Comparison of ENCODE assay signal across 2 worm cellular contexts in the genomic region with DNA sequence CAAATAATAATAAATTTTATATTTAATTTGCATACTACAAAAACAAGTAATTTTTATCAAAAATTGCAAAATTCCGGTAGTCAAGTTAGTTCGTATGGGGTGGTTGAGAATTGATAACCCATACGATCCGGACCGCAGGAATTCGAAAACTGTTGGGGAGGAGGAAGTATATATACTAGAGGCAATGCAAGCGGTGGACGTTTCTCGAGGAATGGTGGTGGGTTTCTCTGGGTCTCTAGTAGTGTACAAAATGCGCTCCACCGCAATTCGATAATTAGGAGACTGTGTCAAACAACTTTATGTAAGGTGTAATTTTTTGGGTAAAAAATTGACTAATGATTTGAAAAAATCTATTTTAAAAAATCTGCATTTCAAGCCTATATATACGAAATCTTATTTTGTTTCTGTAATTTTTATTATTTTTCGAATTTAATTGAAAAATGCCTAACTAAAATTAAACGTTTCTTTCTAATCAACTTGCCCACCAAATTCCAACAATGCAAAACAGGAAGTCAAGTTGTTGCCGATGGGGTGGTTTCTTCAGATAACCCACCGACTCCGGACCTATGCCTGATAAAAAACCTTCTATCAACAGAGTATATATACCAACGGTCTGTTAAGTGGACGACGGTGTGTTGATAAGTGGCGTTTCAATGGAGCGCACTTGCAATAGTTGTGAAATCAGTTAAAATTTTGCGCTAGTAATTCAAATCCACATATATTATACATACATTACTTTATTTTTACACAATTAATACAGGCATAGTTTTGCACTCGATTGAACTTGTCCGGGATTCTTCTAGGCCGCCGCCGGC.
TF ChIP-seq lines count a peak whose summit lies in the region.

No protein-coding gene starts in this region.

TF ChIP-seq in whole organism, L4 larva, 104 proteins besides CTCF, POLR2A, EP300 and RAD21 (continued from another document):
- TF ChIP-seq mxl-3 (GFP tag; optimal IDR thresholded peaks at IDR 0.05; lab: Kevin White, UChicago) (peak; percentile 24), lin-39 (tag; optimal IDR thresholded peaks at IDR 0.05; lab: Kevin White, UChicago) (no peak), nhr-42 (GFP tag; IDR thresholded peaks at IDR 0.05; lab: Robert Waterston, UW) (peak; percentile 97), Y105C5A.15 (GFP tag; IDR thresholded peaks at IDR 0.05; lab: Robert Waterston, UW) (0 out of 2 replicates have a peak, but pooled peaks have one; percentile 65), tag-97 (GFP tag; IDR thresholded peaks at IDR 0.05; lab: Robert Waterston, UW) (no peak), ztf-7 (tag; optimal IDR thresholded peaks at IDR 0.05; lab: Kevin White, UChicago) (peak; percentile 89), vab-7 (GFP tag; IDR thresholded peaks at IDR 0.05; lab: Robert Waterston, UW) (peak; percentile 86), set-16 (GFP tag; IDR thresholded peaks at IDR 0.05; lab: Robert Waterston, UW) (0 out of 2 replicates have a peak, but pooled peaks have one; percentile 8), mdl-1 (tag; optimal IDR thresholded peaks at IDR 0.05; lab: Kevin White, UChicago) (peak; percentile 10 to 11), ama-1 (optimal IDR thresholded peaks at IDR 0.05; lab: Kevin White, UChicago) (peak; percentile 66), zfp-2 (tag; optimal IDR thresholded peaks at IDR 0.05; lab: Kevin White, UChicago) (peak; percentile 66), tra-1 (GFP tag; IDR thresholded peaks at IDR 0.05; lab: Robert Waterston, UW) (peak; percentile 95), hlh-30 (tag; optimal IDR thresholded peaks at IDR 0.05; lab: Kevin White, UChicago; ENCODE audit: insufficient read depth) (peak; percentile 88), saeg-2 (GFP tag; IDR thresholded peaks at IDR 0.05; lab: Robert Waterston, UW) (peak; percentile 70; the same call in 1 of the 2 replicates), ctbp-1 (GFP tag; IDR thresholded peaks at IDR 0.05; lab: Robert Waterston, UW) (peak; percentile 93), ZK546.5 (tag; optimal IDR thresholded peaks at IDR 0.05; lab: Kevin White, UChicago) (no peak), ceh-20 (GFP tag; IDR thresholded peaks at IDR 0.05; lab: Robert Waterston, UW) (peak; percentile 91), nhr-41 (GFP tag; IDR thresholded peaks at IDR 0.05; lab: Robert Waterston, UW) (peak; percentile 42; the same call in 1 of the 2 replicates), spr-3 (GFP tag; optimal IDR thresholded peaks at IDR 0.05; lab: Kevin White, UChicago) (peak; percentile 89), Y75B8A.6 (GFP tag; IDR thresholded peaks at IDR 0.05; lab: Robert Waterston, UW) (peak; percentile 84; the same call in 1 of the 2 replicates), pqm-1 (tag; optimal IDR thresholded peaks at IDR 0.05; lab: Kevin White, UChicago) (peak; percentile 35), nhr-25 (tag; optimal IDR thresholded peaks at IDR 0.05; lab: Kevin White, UChicago; ENCODE audit: borderline replicate concordance, insufficient read depth) (peak; percentile 82), R02D3.7 (tag; optimal IDR thresholded peaks at IDR 0.05; lab: Kevin White, UChicago) (no peak), egl-43 (GFP tag; IDR thresholded peaks at IDR 0.05; lab: Robert Waterston, UW) (peak; percentile 94), F37D6.2 (tag; optimal IDR thresholded peaks at IDR 0.05; lab: Kevin White, UChicago) (peak; percentile 87), nhr-28 (tag; optimal IDR thresholded peaks at IDR 0.05; lab: Kevin White, UChicago) (peak; percentile 50), lin-38 (GFP tag; IDR thresholded peaks at IDR 0.05; lab: Robert Waterston, UW) (peak; percentile 92), lim-7 (GFP tag; IDR thresholded peaks at IDR 0.05; lab: Robert Waterston, UW) (peak; percentile 77), dpl-1 (GFP tag; optimal IDR thresholded peaks at IDR 0.05; lab: Kevin White, UChicago) (peak; percentile 82), Y5F2A.4 (GFP tag; optimal IDR thresholded peaks at IDR 0.05; lab: Kevin White, UChicago) (peak; percentile 37), snpc-1.2 (GFP tag; IDR thresholded peaks at IDR 0.05; lab: Robert Waterston, UW) (peak; percentile 76), Y48G9A.11 (GFP tag; IDR thresholded peaks at IDR 0.05; lab: Robert Waterston, UW) (peak; percentile 55; the same call in 1 of the 2 replicates), zip-11 (GFP tag; IDR thresholded peaks at IDR 0.05; lab: Robert Waterston, UW) (peak; percentile 73; the same call in 1 of the 2 replicates), lsy-2 (tag; optimal IDR thresholded peaks at IDR 0.05; lab: Kevin White, UChicago) (peak; percentile 38 to 93), fos-1 (tag; optimal IDR thresholded peaks at IDR 0.05; lab: Kevin White, UChicago) (peak; percentile 9), snpc-4 (tag; optimal IDR thresholded peaks at IDR 0.05; lab: Kevin White, UChicago) (peak; percentile 99), spr-1 (tag; optimal IDR thresholded peaks at IDR 0.05; lab: Kevin White, UChicago) (peak; percentile 79), sdz-12 (GFP tag; optimal IDR thresholded peaks at IDR 0.05; lab: Kevin White, UChicago) (no peak), lin-13 (GFP tag; optimal IDR thresholded peaks at IDR 0.05; lab: Kevin White, UChicago) (peak; percentile 89), unc-130 (GFP tag; optimal IDR thresholded peaks at IDR 0.05; lab: Kevin White, UChicago) (peak; percentile 20), duxl-1 (tag; optimal IDR thresholded peaks at IDR 0.05; lab: Kevin White, UChicago; ENCODE audit: poor library complexity) (peak; percentile 93), jun-1 (tag; optimal IDR thresholded peaks at IDR 0.05; lab: Kevin White, UChicago) (peak; percentile 65), gei-8 (GFP tag; optimal IDR thresholded peaks at IDR 0.05; lab: Kevin White, UChicago) (peak; percentile 33), attf-4 (tag; optimal IDR thresholded peaks at IDR 0.05; lab: Kevin White, UChicago) (no peak), dve-1 (tag; optimal IDR thresholded peaks at IDR 0.05; lab: Kevin White, UChicago; ENCODE audit: insufficient read depth) (peak; percentile 95), arid-1 (GFP tag; conservative IDR thresholded peaks at IDR 0.05; lab: Robert Waterston, UW) (peak; percentile 89), dmd-8 (GFP tag; IDR thresholded peaks at IDR 0.05; lab: Robert Waterston, UW) (peak; percentile 85), dmd-9 (GFP tag; IDR thresholded peaks at IDR 0.05; lab: Robert Waterston, UW) (peak; percentile 85), aha-1 (tag; lab: Kevin White, UChicago) (peak; percentile 99), ces-1 (GFP tag; optimal IDR thresholded peaks at IDR 0.05; lab: Kevin White, UChicago) (peak; percentile 20), nhr-102 (tag; optimal IDR thresholded peaks at IDR 0.05; lab: Kevin White, UChicago) (peak; percentile 90), fkh-10 (GFP tag; optimal IDR thresholded peaks at IDR 0.05; lab: Kevin White, UChicago) (peak; percentile 77), unc-62 (GFP tag; optimal IDR thresholded peaks at IDR 0.05 in 1 of 2; lab: Kevin White, UChicago) (peak in 1 of 2 experiments; percentile 98), unc-62 (tag; optimal IDR thresholded peaks at IDR 0.05; lab: Kevin White, UChicago) (no peak), nhr-77 (tag; optimal IDR thresholded peaks at IDR 0.05; lab: Kevin White, UChicago) (peak; percentile 94)

TF ChIP-seq in whole organism, late embryonic, 69 proteins besides CTCF, POLR2A, EP300 and RAD21 (continued from another document):
- TF ChIP-seq tbx-2 (tag; optimal IDR thresholded peaks at IDR 0.05; lab: Kevin White, UChicago), result peak; percentile 77
- peak; percentile 68 for TF ChIP-seq lin-11 (tag; optimal IDR thresholded peaks at IDR 0.05; lab: Kevin White, UChicago)
- peak; percentile 64 for TF ChIP-seq ceh-18 (tag; optimal IDR thresholded peaks at IDR 0.05; lab: Kevin White, UChicago)
- TF ChIP-seq F13H6.1 (tag; optimal IDR thresholded peaks at IDR 0.05; lab: Kevin White, UChicago), result peak; percentile 67
- TF ChIP-seq lim-6 (tag; optimal IDR thresholded peaks at IDR 0.05; lab: Kevin White, UChicago), result peak; percentile 25
- TF ChIP-seq nhr-11 (tag; optimal IDR thresholded peaks at IDR 0.05; lab: Kevin White, UChicago), result no peak
- peak; percentile 72 for TF ChIP-seq Y22D7AL.16 (tag; optimal IDR thresholded peaks at IDR 0.05; lab: Kevin White, UChicago)
- peak; percentile 81 for TF ChIP-seq dve-1 (tag; optimal IDR thresholded peaks at IDR 0.05; lab: Kevin White, UChicago)
- peak; percentile 74 for TF ChIP-seq ceh-48 (tag; optimal IDR thresholded peaks at IDR 0.05; lab: Kevin White, UChicago)
- TF ChIP-seq ttx-3 (tag; optimal IDR thresholded peaks at IDR 0.05; lab: Kevin White, UChicago), result peak; percentile 73
- TF ChIP-seq gmeb-2 (tag; optimal IDR thresholded peaks at IDR 0.05; lab: Kevin White, UChicago), result peak; percentile 72
- TF ChIP-seq ceh-22 (tag; optimal IDR thresholded peaks at IDR 0.05; lab: Kevin White, UChicago), result no peak
